Worm (Caenorhabditis elegans) whole organism, L1 larva: ENCODE results near the gene rde-4.

Source experiments
- C04F5.9 ChIP-seq: sonication (generic microtip); optimal IDR thresholded peaks from 2 replicates; lab custom pipeline; 2016; ENCODE audit warnings: missing genetic modification characterization, missing compliant biosample characterization
- F16B12.6 ChIP-seq: fragments of 150-350 bp; optimal IDR thresholded peaks from 2 replicates; lab custom pipeline; 2014; ENCODE audit warnings: missing biosample characterization, missing genetic modification characterization
- aha-1 ChIP-seq: fragments of 150-350 bp; optimal IDR thresholded peaks from 2 replicates; lab custom pipeline; 2014; ENCODE audit warnings: missing biosample characterization, missing genetic modification characterization
- blmp-1 ChIP-seq: fragments of 150-350 bp; optimal IDR thresholded peaks from 2 replicates; lab custom pipeline; 2014; ENCODE audit warnings: missing biosample characterization, missing genetic modification characterization
- ceh-63 ChIP-seq: fragments of 200-800 bp; sonication (Bioruptor generic); optimal IDR thresholded peaks from 2 replicates; lab custom pipeline; 2018; ENCODE audit warnings: mild to moderate bottlenecking, missing genetic modification characterization, missing compliant biosample characterization
- ceh-82 ChIP-seq, 3 experiments: fragments of 150-350 bp in 1 of 3; sonication (generic microtip) in 2 of 3; optimal IDR thresholded peaks; 2 replicates each; lab custom pipeline; 2014 to 2017; ENCODE audit warnings: missing biosample characterization in 3 of 3, missing genetic modification characterization in 3 of 3
- ceh-90 ChIP-seq: sonication (generic microtip); optimal IDR thresholded peaks from 2 replicates; lab custom pipeline; 2016; ENCODE audit warnings: missing genetic modification characterization, missing compliant biosample characterization
- ces-1 ChIP-seq: fragments of 150-350 bp; optimal IDR thresholded peaks from 2 replicates; lab custom pipeline; 2014; ENCODE audit warnings: missing biosample characterization, missing genetic modification reagents, missing genetic modification characterization
- dpl-1 ChIP-seq, 3 experiments: fragments of 150-350 bp in 2 of 3; sonication (generic microtip) in 1 of 3; optimal IDR thresholded peaks; 2 replicates each; lab custom pipeline; 2014 to 2017; ENCODE audit warnings: missing biosample characterization in 3 of 3, missing genetic modification characterization in 3 of 3, missing genetic modification reagents in 3 of 3
- efl-1 ChIP-seq, 4 experiments: fragments of 150-350 bp; optimal IDR thresholded peaks in 3 of 4; peaks in 1 of 4; 1 replicate in 1 of 4; 2 replicates in 3 of 4; lab custom pipeline; 2014; ENCODE audit warnings: missing biosample characterization in 2 of 4, missing genetic modification characterization in 2 of 4, missing genetic modification reagents in 2 of 4
- egl-13 ChIP-seq: sonication (generic microtip); optimal IDR thresholded peaks from 2 replicates; lab custom pipeline; 2016; ENCODE audit warnings: missing genotype, missing genetic modification reagents, missing genetic modification characterization, missing compliant biosample characterization
- egl-27 ChIP-seq, 2 experiments: fragments of 150-350 bp in 1 of 2; sonication (generic microtip); optimal IDR thresholded peaks; 3 replicates each; lab custom pipeline; 2017 to 2018; ENCODE audit warnings: missing biosample characterization in 2 of 2, missing genetic modification characterization in 2 of 2, missing genetic modification reagents in 2 of 2
- ets-5 ChIP-seq: fragments of 200-800 bp; sonication (Bioruptor generic); IDR thresholded peaks from 2 replicates; pipeline ENCODE4 v1.3.6; 2022; ENCODE audit warnings: missing genetic modification characterization, missing compliant biosample characterization
- fkh-8 ChIP-seq: sonication (generic microtip); optimal IDR thresholded peaks from 2 replicates; lab custom pipeline; 2016; ENCODE audit warnings: mild to moderate bottlenecking, missing genetic modification characterization, missing compliant biosample characterization
- hlh-4 ChIP-seq: sonication (generic microtip); optimal IDR thresholded peaks from 2 replicates; lab custom pipeline; 2016; ENCODE audit warnings: mild to moderate bottlenecking, missing genetic modification characterization, missing compliant biosample characterization
- irx-1 ChIP-seq: sonication (generic microtip); optimal IDR thresholded peaks from 2 replicates; lab custom pipeline; 2016; ENCODE audit warnings: missing genetic modification characterization, missing compliant biosample characterization
- isw-1 ChIP-seq: fragments of 200-800 bp; sonication (Bioruptor generic); IDR thresholded peaks from 2 replicates; pipeline ENCODE4 v1.3.6; 2022; ENCODE audit warnings: missing genetic modification characterization, missing compliant biosample characterization
- jun-1 ChIP-seq: fragments of 150-350 bp; optimal IDR thresholded peaks from 2 replicates; lab custom pipeline; 2014; ENCODE audit warnings: missing biosample characterization, missing genetic modification reagents, missing genetic modification characterization
- lin-13 ChIP-seq: fragments of 150-350 bp; optimal IDR thresholded peaks from 2 replicates; lab custom pipeline; 2014; ENCODE audit warnings: missing biosample characterization, missing genetic modification reagents, missing genetic modification characterization
- lin-14 ChIP-seq: fragments of 200-800 bp; sonication (Bioruptor generic); optimal IDR thresholded peaks from 2 replicates; lab custom pipeline; 2018; ENCODE audit warnings: mild to moderate bottlenecking, missing genetic modification characterization, moderate library complexity, missing compliant biosample characterization
- lin-15B ChIP-seq: fragments of 150-350 bp; sonication (generic microtip); optimal IDR thresholded peaks from 3 replicates; lab custom pipeline; 2014; ENCODE audit warnings: missing biosample characterization, missing genetic modification characterization
- lir-3 ChIP-seq: sonication (generic microtip); optimal IDR thresholded peaks from 2 replicates; lab custom pipeline; 2016; ENCODE audit warnings: mild to moderate bottlenecking, missing genetic modification characterization, moderate library complexity, missing compliant biosample characterization; ENCODE audit not compliant: poor library complexity
- lsy-2 ChIP-seq, 2 experiments: fragments of 150-350 bp; optimal IDR thresholded peaks; 2 replicates each; lab custom pipeline; 2014; ENCODE audit warnings: missing biosample characterization in 2 of 2, missing genetic modification characterization in 2 of 2
- mdl-1 ChIP-seq, 2 experiments: fragments of 150-350 bp; optimal IDR thresholded peaks; 2 replicates each; lab custom pipeline; 2014 to 2017; ENCODE audit warnings: missing biosample characterization in 2 of 2, missing genetic modification characterization in 2 of 2, inconsistent platforms in 1 of 2
- mef-2 ChIP-seq: fragments of 150-350 bp; optimal IDR thresholded peaks from 2 replicates; lab custom pipeline; 2014; ENCODE audit warnings: missing biosample characterization, missing genetic modification characterization
- mep-1 ChIP-seq: fragments of 150-350 bp; optimal IDR thresholded peaks from 2 replicates; lab custom pipeline; 2014; ENCODE audit warnings: missing biosample characterization, missing genetic modification characterization
- nhr-28 ChIP-seq: fragments of 150-350 bp; optimal IDR thresholded peaks from 2 replicates; lab custom pipeline; 2014; ENCODE audit warnings: missing biosample characterization, missing genetic modification characterization
- nhr-47 ChIP-seq: sonication (generic microtip); optimal IDR thresholded peaks from 2 replicates; lab custom pipeline; 2016; ENCODE audit warnings: mild to moderate bottlenecking, missing genetic modification characterization, moderate library complexity, missing compliant biosample characterization
- nhr-71 ChIP-seq: sonication (generic microtip); optimal IDR thresholded peaks from 2 replicates; lab custom pipeline; 2016; ENCODE audit warnings: mild to moderate bottlenecking, missing genetic modification characterization, moderate library complexity, missing compliant biosample characterization
- nhr-77 ChIP-seq: fragments of 150-350 bp; optimal IDR thresholded peaks from 2 replicates; lab custom pipeline; 2014; ENCODE audit warnings: missing biosample characterization, missing genetic modification characterization
- nhr-85 ChIP-seq: sonication (generic microtip); peaks from one replicate; lab custom pipeline; 2016; ENCODE audit warnings: missing genetic modification characterization, inconsistent platforms, missing compliant biosample characterization
- nhr-90 ChIP-seq: sonication (generic microtip); optimal IDR thresholded peaks from 2 replicates; lab custom pipeline; 2016; ENCODE audit warnings: mild to moderate bottlenecking, missing genetic modification characterization, missing compliant biosample characterization; ENCODE audit not compliant: poor library complexity
- pag-3 ChIP-seq: sonication (generic microtip); optimal IDR thresholded peaks from 2 replicates; lab custom pipeline; 2017; ENCODE audit warnings: missing genetic modification characterization, mild to moderate bottlenecking, missing compliant biosample characterization, antibody characterized with exemption, borderline replicate concordance; ENCODE audit not compliant: insufficient read depth
- pax-3 ChIP-seq: fragments of 200-800 bp; sonication (Bioruptor generic); optimal IDR thresholded peaks from 2 replicates; lab custom pipeline; 2018; ENCODE audit warnings: mild to moderate bottlenecking, missing genetic modification characterization, moderate library complexity, missing compliant biosample characterization
- rnt-1 ChIP-seq: sonication (generic microtip); optimal IDR thresholded peaks from 2 replicates; lab custom pipeline; 2016; ENCODE audit warnings: mild to moderate bottlenecking, missing genetic modification characterization, moderate library complexity, missing compliant biosample characterization
- snpc-4 ChIP-seq: fragments of 150-350 bp; optimal IDR thresholded peaks from 2 replicates; lab custom pipeline; 2014; ENCODE audit warnings: missing biosample characterization, missing genetic modification characterization
- snu-23 ChIP-seq: sonication (generic microtip); optimal IDR thresholded peaks from 2 replicates; lab custom pipeline; 2016; ENCODE audit warnings: missing genetic modification characterization, missing compliant biosample characterization
- sox-4 ChIP-seq: sonication (generic microtip); optimal IDR thresholded peaks from 2 replicates; lab custom pipeline; 2016; ENCODE audit warnings: missing genetic modification characterization, missing compliant biosample characterization
- sptf-1 ChIP-seq: fragments of 150-350 bp; optimal IDR thresholded peaks from 2 replicates; lab custom pipeline; 2014; ENCODE audit warnings: missing biosample characterization, missing genetic modification characterization
- swsn-7 ChIP-seq: sonication (generic microtip); optimal IDR thresholded peaks from 2 replicates; lab custom pipeline; 2016; ENCODE audit warnings: missing genetic modification characterization, missing compliant biosample characterization
- tbx-2 ChIP-seq: sonication (generic microtip); optimal IDR thresholded peaks from 2 replicates; lab custom pipeline; 2016; ENCODE audit warnings: missing genetic modification characterization, missing compliant biosample characterization
- tlp-1 ChIP-seq: fragments of 150-350 bp; optimal IDR thresholded peaks from 2 replicates; lab custom pipeline; 2014; ENCODE audit warnings: missing biosample characterization, missing genetic modification characterization
- unc-30 ChIP-seq: sonication (generic microtip); optimal IDR thresholded peaks from 2 replicates; lab custom pipeline; 2017; ENCODE audit warnings: missing biosample characterization, missing genetic modification characterization
- unc-86 ChIP-seq: sonication (generic microtip); optimal IDR thresholded peaks from 2 replicates; lab custom pipeline; 2016; ENCODE audit warnings: missing genetic modification characterization, missing compliant biosample characterization
- vab-15 ChIP-seq: sonication (generic microtip); optimal IDR thresholded peaks from 2 replicates; lab custom pipeline; 2017; ENCODE audit warnings: missing genotype, mild to moderate bottlenecking, missing genetic modification characterization, missing compliant biosample characterization
- ztf-11 ChIP-seq, 2 experiments: sonication (generic microtip); optimal IDR thresholded peaks; 2 replicates each; lab custom pipeline; 2016 to 2017; ENCODE audit warnings: missing genetic modification characterization in 2 of 2, missing biosample characterization in 1 of 2, missing compliant biosample characterization in 1 of 2
- ztf-4 ChIP-seq: fragments of 150-350 bp; optimal IDR thresholded peaks from 2 replicates; lab custom pipeline; 2014; ENCODE audit warnings: missing biosample characterization, missing genetic modification characterization

rde-4 gene

ce11 chrIII:10216585-10217278, 1.7 kb downstream of the rde-4 start, which contains the start of gene cts-1 (continued):
- peak; percentile 92 for TF ChIP-seq nhr-71 (tag; lab: Kevin White, UChicago)
- no peak for TF ChIP-seq ceh-63 (GFP tag; lab: Kevin White, UChicago)
- peak; percentile 76 for TF ChIP-seq nhr-47 (tag; lab: Kevin White, UChicago)
- TF ChIP-seq ets-5 = no peak
- peak; percentile 86 for TF ChIP-seq nhr-77 (tag; lab: Kevin White, UChicago)
- TF ChIP-seq ceh-82 (tag; optimal IDR thresholded peaks at IDR 0.05; lab: Kevin White, UChicago) = peak in 2 of 3 experiments; percentile 35 to 83
- no peak for TF ChIP-seq hlh-4
- peak; percentile 30 for TF ChIP-seq snpc-4 (tag; lab: Kevin White, UChicago)
- peak; percentile 21 for TF ChIP-seq aha-1
- TF ChIP-seq egl-13 (tag; lab: Kevin White, UChicago) = no peak
- peak; percentile 41 to 60 (median 53) for TF ChIP-seq dpl-1 (GFP tag; optimal IDR thresholded peaks at IDR 0.05; lab: Kevin White, UChicago)
- TF ChIP-seq pag-3 (tag; lab: Kevin White, UChicago) = peak; percentile 47
- peak; percentile 23 for TF ChIP-seq C04F5.9 (tag; lab: Kevin White, UChicago)
- TF ChIP-seq lin-14 (GFP tag; lab: Kevin White, UChicago) = peak; percentile 97
- peak; percentile 87 for TF ChIP-seq blmp-1 (tag; lab: Kevin White, UChicago)
- no peak for TF ChIP-seq jun-1
- no peak for TF ChIP-seq ces-1 (GFP tag; lab: Kevin White, UChicago)
- peak in 1 of 2 experiments; percentile 24 for TF ChIP-seq egl-27 (tag; optimal IDR thresholded peaks at IDR 0.05; lab: Kevin White, UChicago)
- TF ChIP-seq snu-23 (GFP tag; lab: Kevin White, UChicago) = peak; percentile 89
- peak; percentile 25 for TF ChIP-seq pax-3 (tag; lab: Kevin White, UChicago)
- TF ChIP-seq sptf-1 = no peak
- TF ChIP-seq lir-3 (tag; lab: Kevin White, UChicago) = peak; percentile 66
- TF ChIP-seq nhr-85 (tag; lab: Kevin White, UChicago) = peak; percentile 94
- no peak for TF ChIP-seq tlp-1 (tag; lab: Kevin White, UChicago)
- peak; percentile 79 for TF ChIP-seq nhr-90 (tag; lab: Kevin White, UChicago)
- TF ChIP-seq swsn-7 = peak; percentile 73

ce11 chrIII:10215882-10216281, 2.6 kb downstream of the rde-4 start:
- TF ChIP-seq efl-1 (optimal IDR thresholded peaks at IDR 0.05; lab: Kevin White, UChicago) = no peak
- TF ChIP-seq efl-1 (GFP tag; optimal IDR thresholded peaks at IDR 0.05 in 1 of 2; lab: Kevin White, UChicago) = peak in 1 of 2 experiments; percentile 94
- no peak for TF ChIP-seq tlp-1 (tag; lab: Kevin White, UChicago)
- TF ChIP-seq, all 84 proteins: peak for 1

ce11 chrIII:10214540-10214979, 3.9 kb downstream of the rde-4 start:
- no peak for TF ChIP-seq nhr-77 (tag; lab: Kevin White, UChicago)
- no peak for TF ChIP-seq lin-13 (GFP tag; lab: Kevin White, UChicago)
- TF ChIP-seq tbx-2 (tag; lab: Kevin White, UChicago) = peak; percentile 49
- no peak for TF ChIP-seq isw-1 (GFP tag; lab: Robert Waterston, UW)
- TF ChIP-seq blmp-1 (tag; lab: Kevin White, UChicago) = no peak
- TF ChIP-seq nhr-85 (tag; lab: Kevin White, UChicago) = peak; percentile 4
- no peak for TF ChIP-seq mep-1 (tag; lab: Kevin White, UChicago)
- TF ChIP-seq lsy-2 (tag; optimal IDR thresholded peaks at IDR 0.05; lab: Kevin White, UChicago) = peak; percentile 5 to 34
- TF ChIP-seq fkh-8 (tag; lab: Kevin White, UChicago) = no peak
- TF ChIP-seq ces-1 (GFP tag; lab: Kevin White, UChicago) = no peak
- TF ChIP-seq efl-1 (optimal IDR thresholded peaks at IDR 0.05; lab: Kevin White, UChicago) = peak; percentile 14 to 31
- peak in 1 of 2 experiments; percentile 92 for TF ChIP-seq efl-1 (GFP tag; optimal IDR thresholded peaks at IDR 0.05 in 1 of 2; lab: Kevin White, UChicago)
- no peak for TF ChIP-seq irx-1 (tag; lab: Kevin White, UChicago)
- TF ChIP-seq mef-2 (tag; lab: Kevin White, UChicago) = no peak
- TF ChIP-seq ceh-90 (tag; lab: Kevin White, UChicago) = no peak
- no peak for TF ChIP-seq aha-1
- TF ChIP-seq ztf-4 (tag; lab: Kevin White, UChicago) = peak; percentile 92
- TF ChIP-seq sox-4 (tag; lab: Kevin White, UChicago) = no peak
- no peak for TF ChIP-seq mdl-1 (tag; optimal IDR thresholded peaks at IDR 0.05; lab: Kevin White, UChicago)
- peak; percentile 48 for TF ChIP-seq rnt-1 (tag; lab: Kevin White, UChicago)
- TF ChIP-seq ztf-11 (tag; optimal IDR thresholded peaks at IDR 0.05; lab: Kevin White, UChicago) = peak in 1 of 2 experiments; percentile 22
- TF ChIP-seq egl-13 (tag; lab: Kevin White, UChicago) = no peak
- no peak for TF ChIP-seq F16B12.6
- TF ChIP-seq vab-15 = no peak
- no peak for TF ChIP-seq nhr-28 (tag; lab: Kevin White, UChicago)
- TF ChIP-seq unc-30 (tag; lab: Kevin White, UChicago) = no peak
- no peak for TF ChIP-seq lin-15B (tag; lab: Kevin White, UChicago)
- TF ChIP-seq unc-86 = no peak
